Fruit fly (Drosophila melanogaster): ENCODE results near the gene bnk.

bnk gene

dm6 chr3R:31215830-31216229, 22.7 kb downstream of the bnk start, which contains the start of gene CG15561 (continued):
- TF ChIP-seq CG12155 (GFP tag; optimal IDR thresholded peaks at IDR 0.05) (peak; percentile 38), crp (GFP tag; optimal IDR thresholded peaks at IDR 0.05) (peak in 1 of 2 experiments; percentile 2), phol (tag; optimal IDR thresholded peaks at IDR 0.05) (peak; percentile 25), cad (GFP tag; optimal IDR thresholded peaks at IDR 0.05) (peak; percentile 80), ems (GFP tag; optimal IDR thresholded peaks at IDR 0.05) (peak; percentile 18), hkb (optimal IDR thresholded peaks at IDR 0.05) (no peak), hkb (GFP tag; IDR thresholded peaks at IDR 0.05) (no peak), knrl (GFP tag; IDR thresholded peaks at IDR 0.05; ENCODE audit: partially characterized antibody) (no peak), CG12236 (GFP tag; optimal IDR thresholded peaks at IDR 0.05) (peak; percentile 20), slp2 (GFP tag; optimal IDR thresholded peaks at IDR 0.05) (peak; percentile 15), CG3281 (GFP tag; optimal IDR thresholded peaks at IDR 0.05) (no peak), D19A (tag; optimal IDR thresholded peaks at IDR 0.05) (no peak), CG8281 (tag; optimal IDR thresholded peaks at IDR 0.05) (no peak), CG9797 (GFP tag; optimal IDR thresholded peaks at IDR 0.05) (peak; percentile 50), otp (GFP tag; IDR thresholded peaks at IDR 0.05) (no peak), CG4854 (GFP tag; optimal IDR thresholded peaks at IDR 0.05) (no peak), CG7987 (GFP tag; optimal IDR thresholded peaks at IDR 0.05) (peak; percentile 84), CG42726 (GFP tag; IDR thresholded peaks at IDR 0.05; ENCODE audit: partially characterized antibody) (no peak), ttk (GFP tag; IDR thresholded peaks at IDR 0.05) (no peak), Trl (optimal IDR thresholded peaks at IDR 0.05) (no peak), Trl (GFP tag; optimal IDR thresholded peaks at IDR 0.05) (peak; percentile 32), CG3838 (GFP tag; optimal IDR thresholded peaks at IDR 0.05) (no peak), CG8944 (GFP tag; optimal IDR thresholded peaks at IDR 0.05) (peak; percentile 0), CG15514 (GFP tag; optimal IDR thresholded peaks at IDR 0.05) (peak; percentile 81), kah (GFP tag; optimal IDR thresholded peaks at IDR 0.05) (peak; percentile 14), corto (GFP tag; optimal IDR thresholded peaks at IDR 0.05) (no peak), MTF-1 (GFP tag; optimal IDR thresholded peaks at IDR 0.05; ENCODE audit: borderline replicate concordance) (peak; percentile 69), zf30C (GFP tag; optimal IDR thresholded peaks at IDR 0.05) (no peak), ara (GFP tag; IDR thresholded peaks at IDR 0.05) (no peak), vfl (GFP tag; optimal IDR thresholded peaks at IDR 0.05) (peak; percentile 48), mirr (GFP tag; optimal IDR thresholded peaks at IDR 0.05) (peak; percentile 64), vvl (GFP tag; IDR thresholded peaks at IDR 0.05) (no peak), Awh (GFP tag; IDR thresholded peaks at IDR 0.05) (no peak), Xbp1 (GFP tag; optimal IDR thresholded peaks at IDR 0.05) (peak; percentile 30), CG18619 (GFP tag; optimal IDR thresholded peaks at IDR 0.05) (peak; percentile 23), CG10267 (tag; optimal IDR thresholded peaks at IDR 0.05) (peak; percentile 49), prd (optimal IDR thresholded peaks at IDR 0.05) (no peak), prd (GFP tag; IDR thresholded peaks at IDR 0.05) (no peak), Lhr (GFP tag; optimal IDR thresholded peaks at IDR 0.05) (peak; percentile 45), BtbVII (GFP tag; optimal IDR thresholded peaks at IDR 0.05) (no peak), bcd (GFP tag; optimal IDR thresholded peaks at IDR 0.05) (peak; percentile 50), trem (tag; optimal IDR thresholded peaks at IDR 0.05) (peak; percentile 68), ssp (GFP tag; IDR thresholded peaks at IDR 0.05) (no peak), Fer2 (tag; optimal IDR thresholded peaks at IDR 0.05) (no peak), fru (optimal IDR thresholded peaks at IDR 0.05) (no peak), CG9876 (GFP tag; optimal IDR thresholded peaks at IDR 0.05) (peak; percentile 27), lilli (GFP tag; optimal IDR thresholded peaks at IDR 0.05) (peak; percentile 61), Gsc (GFP tag; IDR thresholded peaks at IDR 0.05) (no peak), bowl (GFP tag; IDR thresholded peaks at IDR 0.05) (no peak), gcm (GFP tag; optimal IDR thresholded peaks at IDR 0.05) (no peak), CG2199 (GFP tag; IDR thresholded peaks at IDR 0.05) (no peak), CG17829 (tag; optimal IDR thresholded peaks at IDR 0.05) (peak; percentile 47), ind (GFP tag; optimal IDR thresholded peaks at IDR 0.05) (no peak)
